Worm (Caenorhabditis elegans): ENCODE results near the gene C30G7.3.

The C30G7.3 gene

ce11 chrV:14936587-14936986, 8.9 kb downstream of the C30G7.3 start, which contains the start of gene C30G7.2:
TSS of gene C30G7.2 (plus strand) at chrV:14936887.
- TF ChIP-seq nhr-28 (tag; optimal IDR thresholded peaks at IDR 0.05), result no peak
- no peak for TF ChIP-seq dmd-8 (GFP tag; IDR thresholded peaks at IDR 0.05)
- no peak for TF ChIP-seq lin-38 (GFP tag; IDR thresholded peaks at IDR 0.05)
- TF ChIP-seq jun-1 (tag; optimal IDR thresholded peaks at IDR 0.05), result no peak
- no peak for TF ChIP-seq nhr-41 (GFP tag; IDR thresholded peaks at IDR 0.05)
- TF ChIP-seq zip-11 (GFP tag; IDR thresholded peaks at IDR 0.05), result no peak
- no peak for TF ChIP-seq zip-2 (tag; optimal IDR thresholded peaks at IDR 0.05)
- TF ChIP-seq ama-1 (optimal IDR thresholded peaks at IDR 0.05), result no peak
- TF ChIP-seq F49E8.2 (tag; optimal IDR thresholded peaks at IDR 0.05; ENCODE audit: borderline replicate concordance), result no peak
- TF ChIP-seq daf-16 (GFP tag; optimal IDR thresholded peaks at IDR 0.05), result no peak
- no peak for TF ChIP-seq daf-16 (tag; optimal IDR thresholded peaks at IDR 0.05)
- TF ChIP-seq pqm-1 (tag; optimal IDR thresholded peaks at IDR 0.05), result no peak
- TF ChIP-seq nhr-10 (tag; optimal IDR thresholded peaks at IDR 0.05), result no peak

- TF ChIP-seq unc-130 (GFP tag; optimal IDR thresholded peaks at IDR 0.05) (no peak), arid-1 (GFP tag; conservative IDR thresholded peaks at IDR 0.05) (no peak), daf-16 (GFP tag; optimal IDR thresholded peaks at IDR 0.05) (no peak), daf-16 (tag; optimal IDR thresholded peaks at IDR 0.05) (no peak), Y5F2A.4 (GFP tag; optimal IDR thresholded peaks at IDR 0.05) (no peak), mdt-29 (GFP tag; IDR thresholded peaks at IDR 0.05) (no peak), mxl-3 (GFP tag; optimal IDR thresholded peaks at IDR 0.05) (no peak), pqm-1 (tag; optimal IDR thresholded peaks at IDR 0.05) (no peak), dpl-1 (GFP tag; optimal IDR thresholded peaks at IDR 0.05) (no peak), Y75B8A.6 (GFP tag; IDR thresholded peaks at IDR 0.05) (0 out of 2 replicates have a peak, but pooled peaks have one; percentile 24), aha-1 (tag) (peak; percentile 95), lir-3 (tag; optimal IDR thresholded peaks at IDR 0.05) (no peak), set-16 (GFP tag; IDR thresholded peaks at IDR 0.05) (peak; percentile 73), hmg-1.1 (GFP tag; IDR thresholded peaks at IDR 0.05) (peak; percentile 47; the same call in 1 of the 2 replicates), spr-1 (tag; optimal IDR thresholded peaks at IDR 0.05) (no peak), cey-2 (tag; optimal IDR thresholded peaks at IDR 0.05; ENCODE audit: borderline replicate concordance, insufficient read depth) (no peak), dmd-6 (GFP tag; IDR thresholded peaks at IDR 0.05) (no peak), nhr-6 (tag; optimal IDR thresholded peaks at IDR 0.05) (no peak), nhr-48 (tag; optimal IDR thresholded peaks at IDR 0.05) (no peak), pha-4 (GFP tag; IDR thresholded peaks at IDR 0.05) (no peak), pha-4 (tag; optimal IDR thresholded peaks at IDR 0.05) (no peak), ctbp-1 (GFP tag; IDR thresholded peaks at IDR 0.05) (no peak), lin-1 (GFP tag; IDR thresholded peaks at IDR 0.05) (no peak), zfp-3 (GFP tag; conservative IDR thresholded peaks at IDR 0.05) (no peak)
Measured at ce11 chrV:14933450-14934218, 11.9 kb downstream of the C30G7.3 start.

ce11 chrV:14930168-14930567, 15.3 kb downstream of the C30G7.3 start:
- TF ChIP-seq lir-3 (tag; optimal IDR thresholded peaks at IDR 0.05), result no peak
- peak; percentile 76 for TF ChIP-seq aha-1 (tag)
- TF ChIP-seq zfp-2 (tag; optimal IDR thresholded peaks at IDR 0.05), result no peak
- no peak for TF ChIP-seq lin-29 (GFP tag; IDR thresholded peaks at IDR 0.05)
- peak in 1 of 2 experiments; percentile 33 for TF ChIP-seq mdl-1 (tag; optimal IDR thresholded peaks at IDR 0.05)
- TF ChIP-seq nhr-11 (tag; optimal IDR thresholded peaks at IDR 0.05), result peak; percentile 40
- no peak for TF ChIP-seq set-16 (GFP tag; IDR thresholded peaks at IDR 0.05)
- TF ChIP-seq fkh-10 (GFP tag; optimal IDR thresholded peaks at IDR 0.05), result peak; percentile 79
- TF ChIP-seq egl-27 (tag; optimal IDR thresholded peaks at IDR 0.05), result no peak
- peak; percentile 37 for TF ChIP-seq rbr-2 (tag; optimal IDR thresholded peaks at IDR 0.05)
- 0 out of 2 replicates have a peak, but pooled peaks have one; percentile 17 for TF ChIP-seq ctbp-1 (GFP tag; IDR thresholded peaks at IDR 0.05)

Measured in whole organism, L4 larva.